Worm (Caenorhabditis elegans): Measurements from ENCODE around the gene spig-5.

DNA sequence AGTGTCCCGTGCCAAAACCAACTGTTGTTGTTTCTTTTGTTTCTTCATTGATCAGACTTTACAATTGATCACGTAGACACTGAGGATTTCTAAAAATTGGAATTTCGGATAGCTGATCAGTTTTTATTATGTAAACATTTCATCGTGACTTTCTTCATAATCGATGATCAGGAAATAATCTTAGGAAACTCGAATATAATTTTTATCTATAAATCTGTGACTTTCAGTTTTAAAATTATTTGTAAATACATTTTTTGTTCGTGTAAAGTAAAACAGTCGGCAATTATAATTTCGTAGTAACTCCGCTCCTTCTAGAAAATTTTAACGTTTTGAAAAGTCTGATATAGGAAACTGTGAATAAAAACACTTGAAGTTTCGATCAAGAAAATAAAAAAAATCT, 37.5 kb upstream of the spig-5 start, which contains the start of gene F40G12.5:
- TF ChIP-seq B0310.2 (tag; optimal IDR thresholded peaks at IDR 0.05) (no peak), hmg-4 (GFP tag; optimal IDR thresholded peaks at IDR 0.05) (no peak), hnd-1 (tag; optimal IDR thresholded peaks at IDR 0.05) (no peak), ama-1 (optimal IDR thresholded peaks at IDR 0.05) (no peak), F13C5.2 (tag; optimal IDR thresholded peaks at IDR 0.05) (no peak), hmbx-1 (tag; optimal IDR thresholded peaks at IDR 0.05) (no peak), flt-1 (GFP tag; IDR thresholded peaks at IDR 0.05) (no peak), scrt-1 (GFP tag; IDR thresholded peaks at IDR 0.05) (no peak), aly-1 (tag; optimal IDR thresholded peaks at IDR 0.05) (no peak), pes-1 (GFP tag; IDR thresholded peaks at IDR 0.05) (no peak), tbx-37 (GFP tag; conservative IDR thresholded peaks at IDR 0.05) (no peak)
